Worm (Caenorhabditis elegans): ENCODE measurements around the gene F38E11.9.

The F38E11.9 gene

ce11 chrIV:9440880-9441336 is 2.9 kb downstream of the F38E11.9 start, which contains the start of gene idh-1 (continued):
- TF ChIP-seq K12H6.12 (tag; optimal IDR thresholded peaks at IDR 0.05) (no peak), lin-54 (GFP tag; optimal IDR thresholded peaks at IDR 0.05) (peak; percentile 89), Y53F4B.3 (GFP tag; IDR thresholded peaks at IDR 0.05) (no peak), lsl-1 (GFP tag; optimal IDR thresholded peaks at IDR 0.05) (peak; percentile 74), die-1 (tag; optimal IDR thresholded peaks at IDR 0.05) (no peak), pbrm-1 (GFP tag; IDR thresholded peaks at IDR 0.05) (peak; percentile 72), hmg-1.2 (GFP tag; IDR thresholded peaks at IDR 0.05) (peak; percentile 58), ceh-27 (GFP tag; optimal IDR thresholded peaks at IDR 0.05) (peak; percentile 11), lir-1 (GFP tag; conservative IDR thresholded peaks at IDR 0.05) (no peak; the same call in 1 of the 2 replicates), nhr-120 (GFP tag; IDR thresholded peaks at IDR 0.05) (no peak), Y56A3A.18 (GFP tag; IDR thresholded peaks at IDR 0.05) (peak; percentile 37; the same call in 1 of the 2 replicates), ztf-25 (GFP tag; IDR thresholded peaks at IDR 0.05) (no peak), dpl-1 (GFP tag; optimal IDR thresholded peaks at IDR 0.05) (peak; percentile 88), zfh-2 (GFP tag; conservative IDR thresholded peaks at IDR 0.05) (peak; percentile 62; the same call in 1 of the 2 replicates), F33H1.4 (GFP tag; IDR thresholded peaks at IDR 0.05) (peak; percentile 71), cebp-1 (GFP tag; IDR thresholded peaks at IDR 0.05) (no peak), cebp-1 (tag; optimal IDR thresholded peaks at IDR 0.05) (peak; percentile 36), F57C9.4 (tag; optimal IDR thresholded peaks at IDR 0.05) (no peak), sptf-2 (GFP tag; optimal IDR thresholded peaks at IDR 0.05) (no peak), ZK185.1 (tag; optimal IDR thresholded peaks at IDR 0.05; ENCODE audit: poor library complexity, severe bottlenecking) (no peak), nfyb-1 (GFP tag; IDR thresholded peaks at IDR 0.05) (0 out of 2 replicates have a peak, but pooled peaks have one; percentile 17), bed-2 (GFP tag; IDR thresholded peaks at IDR 0.05) (no peak), nhr-80 (tag; optimal IDR thresholded peaks at IDR 0.05) (peak; percentile 20), attf-6 (GFP tag; IDR thresholded peaks at IDR 0.05) (peak; percentile 59; the same call in 1 of the 2 replicates), ama-1 (optimal IDR thresholded peaks at IDR 0.05) (peak; percentile 23), ama-1 (GFP tag; optimal IDR thresholded peaks at IDR 0.05) (no peak), C17E4.6 (GFP tag; IDR thresholded peaks at IDR 0.05) (no peak), B0336.3 (GFP tag; IDR thresholded peaks at IDR 0.05) (peak; percentile 71), snpc-1.1 (tag; optimal IDR thresholded peaks at IDR 0.05; ENCODE audit: insufficient read depth) (peak; percentile 68), B0019.2 (GFP tag; conservative IDR thresholded peaks at IDR 0.05) (peak; percentile 66; the same call in 1 of the 2 replicates), madf-8 (GFP tag; conservative IDR thresholded peaks at IDR 0.05) (peak; percentile 83), efl-1 (GFP tag; optimal IDR thresholded peaks at IDR 0.05) (peak; percentile 95), lin-35 (GFP tag; optimal IDR thresholded peaks at IDR 0.05) (peak; percentile 0 to 72 (median 30)), dpff-1 (tag; optimal IDR thresholded peaks at IDR 0.05) (no peak), F23B12.7 (tag; optimal IDR thresholded peaks at IDR 0.05; ENCODE audit: insufficient read depth) (peak; percentile 9), T07F8.4 (tag; optimal IDR thresholded peaks at IDR 0.05) (no peak), unc-62 (GFP tag; optimal IDR thresholded peaks at IDR 0.05) (no peak), snpc-3.4 (tag; optimal IDR thresholded peaks at IDR 0.05) (peak; percentile 75), madf-3 (GFP tag; IDR thresholded peaks at IDR 0.05) (0 out of 2 replicates have a peak, but pooled peaks have one; percentile 55), tbx-9 (tag; optimal IDR thresholded peaks at IDR 0.05; ENCODE audit: borderline replicate concordance) (peak; percentile 23), tbp1 (GFP tag; optimal IDR thresholded peaks at IDR 0.05) (peak; percentile 53), ceh-100 (GFP tag; IDR thresholded peaks at IDR 0.05) (peak; percentile 19; the same call in 1 of the 2 replicates), xnd-1 (tag; optimal IDR thresholded peaks at IDR 0.05) (peak; percentile 77), hsf-1 (GFP tag; IDR thresholded peaks at IDR 0.05) (peak; percentile 65), madf-10 (tag; optimal IDR thresholded peaks at IDR 0.05) (no peak), attf-5 (GFP tag; optimal IDR thresholded peaks at IDR 0.05) (peak; percentile 38), aptf-2 (GFP tag; conservative IDR thresholded peaks at IDR 0.05) (no peak), rcor-1 (GFP tag; IDR thresholded peaks at IDR 0.05) (0 out of 2 replicates have a peak, but pooled peaks have one; percentile 19)
